Fruit fly (Drosophila melanogaster) whole organism, embryonic: Measurements from ENCODE around the gene Cpr67Fa2.

Experiments
- CG10267 ChIP-seq: fragments of 200-800 bp; sonication (Bioruptor generic); optimal IDR thresholded peaks from 2 replicates; lab custom pipeline; 2018; ENCODE audit warnings: missing biosample characterization, mild to moderate bottlenecking, missing genetic modification characterization, moderate library complexity
- CG10431 ChIP-seq: fragments of 200-800 bp; sonication (Bioruptor generic); optimal IDR thresholded peaks from 3 replicates; lab custom pipeline; 2018; ENCODE audit warnings: missing biosample characterization, mild to moderate bottlenecking, missing genetic modification characterization
- CG10979 ChIP-seq: fragments of 200-800 bp; sonication (Bioruptor generic); optimal IDR thresholded peaks from 2 replicates; lab custom pipeline; 2018; ENCODE audit warnings: missing biosample characterization, mild to moderate bottlenecking, missing genetic modification characterization, moderate library complexity
- CG12659 ChIP-seq: fragments of 200-800 bp; sonication (Bioruptor generic); optimal IDR thresholded peaks from 3 replicates; lab custom pipeline; 2017; ENCODE audit warnings: mild to moderate bottlenecking, missing biosample characterization, missing genetic modification reagents, missing genetic modification characterization
- CG15601 ChIP-seq: fragments of 200-800 bp; sonication (Bioruptor generic); optimal IDR thresholded peaks from 3 replicates; lab custom pipeline; 2019; ENCODE audit warnings: missing biosample characterization, mild to moderate bottlenecking, missing genetic modification characterization, moderate library complexity
- CG17359 ChIP-seq: fragments of 200-800 bp; sonication (Bioruptor generic); optimal IDR thresholded peaks from 3 replicates; lab custom pipeline; 2018; ENCODE audit warnings: missing biosample characterization, mild to moderate bottlenecking, missing genetic modification characterization, moderate library complexity
- CG17568 ChIP-seq: fragments of 200-800 bp; sonication (Bioruptor generic); optimal IDR thresholded peaks from 2 replicates; lab custom pipeline; 2018; ENCODE audit warnings: missing biosample characterization, mild to moderate bottlenecking, missing genetic modification characterization, moderate library complexity
- CG18262 ChIP-seq: fragments of 200-800 bp; optimal IDR thresholded peaks from 3 replicates; lab custom pipeline; 2019; ENCODE audit warnings: missing biosample characterization, mild to moderate bottlenecking, missing genetic modification characterization, moderate library complexity
- CG32767 ChIP-seq: fragments of 200-800 bp; sonication (Bioruptor generic); IDR thresholded peaks from 2 replicates; pipeline ENCODE4 v1.3.6; 2022; ENCODE audit warnings: missing biosample characterization, missing genetic modification characterization
- CG34376 ChIP-seq: fragments of 200-800 bp; sonication (Bioruptor generic); optimal IDR thresholded peaks from 2 replicates; lab custom pipeline; 2018; ENCODE audit warnings: missing biosample characterization, mild to moderate bottlenecking, missing genetic modification characterization
- CG34422 ChIP-seq: fragments of 200-800 bp; sonication (Bioruptor generic); IDR thresholded peaks from 3 replicates; pipeline ENCODE4 v1.3.6; 2022; ENCODE audit warnings: missing biosample characterization, missing genetic modification characterization
- CG4360 ChIP-seq: fragments of 200-800 bp; sonication (Bioruptor generic); IDR thresholded peaks from 2 replicates; pipeline ENCODE4 v1.3.6; 2022; ENCODE audit warnings: missing biosample characterization, missing genetic modification characterization
- CG4820 ChIP-seq: fragments of 200-800 bp; sonication (Bioruptor generic); optimal IDR thresholded peaks from 3 replicates; lab custom pipeline; 2016; ENCODE audit warnings: missing biosample characterization, missing genetic modification characterization
- CG6654 ChIP-seq: fragments of 200-800 bp; sonication (Bioruptor generic); optimal IDR thresholded peaks from 2 replicates; lab custom pipeline; 2017; ENCODE audit warnings: missing biosample characterization, mild to moderate bottlenecking, missing genetic modification characterization
- CG7357 ChIP-seq: fragments of 200-800 bp; sonication (Bioruptor generic); IDR thresholded peaks from 3 replicates; pipeline ENCODE4 v1.3.6; 2022; ENCODE audit warnings: missing biosample characterization, missing genetic modification characterization
- CG7556 ChIP-seq: fragments of 200-800 bp; sonication (Bioruptor generic); optimal IDR thresholded peaks from 2 replicates; lab custom pipeline; 2017; ENCODE audit warnings: missing biosample characterization, mild to moderate bottlenecking, missing genetic modification characterization
- CG7928 ChIP-seq: fragments of 200-800 bp; sonication (Bioruptor generic); optimal IDR thresholded peaks from 2 replicates; lab custom pipeline; 2017; ENCODE audit warnings: missing biosample characterization, mild to moderate bottlenecking, missing genetic modification characterization
- CG8924 ChIP-seq: fragments of 200-800 bp; optimal IDR thresholded peaks from 3 replicates; lab custom pipeline; 2019; ENCODE audit warnings: missing biosample characterization, mild to moderate bottlenecking, missing genetic modification characterization, moderate library complexity
- CG8944 ChIP-seq: fragments of 200-800 bp; sonication (Bioruptor generic); optimal IDR thresholded peaks from 3 replicates; lab custom pipeline; 2016; ENCODE audit warnings: missing biosample characterization, missing genetic modification characterization
- CG9876 ChIP-seq: fragments of 200-800 bp; sonication (Bioruptor generic); optimal IDR thresholded peaks from 2 replicates; lab custom pipeline; 2016; ENCODE audit warnings: missing biosample characterization, missing genetic modification characterization
- CkIIα-i1 ChIP-seq: fragments of 200-800 bp; sonication (Bioruptor generic); IDR thresholded peaks from 2 replicates; pipeline ENCODE4 v1.3.6; 2022; ENCODE audit warnings: missing biosample characterization, missing genetic modification characterization
- E2f2 ChIP-seq: fragments of 200-800 bp; sonication (Bioruptor generic); IDR thresholded peaks from 2 replicates; pipeline ENCODE4 v1.3.6; 2022; ENCODE audit warnings: missing biosample characterization, missing genetic modification characterization
- GATAe ChIP-seq: fragments of 200-800 bp; sonication (Bioruptor generic); conservative IDR thresholded peaks from 2 replicates; pipeline ENCODE4 v1.3.6; 2022; ENCODE audit warnings: missing biosample characterization, missing genetic modification characterization
- NfI ChIP-seq: fragments of 200-800 bp; sonication (Bioruptor generic); optimal IDR thresholded peaks from 3 replicates; lab custom pipeline; 2018; ENCODE audit warnings: missing biosample characterization, mild to moderate bottlenecking, missing genetic modification characterization, moderate library complexity
- Scr ChIP-seq: fragments of 200-800 bp; sonication (Bioruptor generic); IDR thresholded peaks from 2 replicates; pipeline ENCODE4 v1.3.6; 2022; ENCODE audit warnings: missing biosample characterization, missing genetic modification characterization; ENCODE audit not compliant: partially characterized antibody
- Trl ChIP-seq, 3 experiments: fragments of >200 bp in 2 of 3; fragments of 200-800 bp in 1 of 3; sonication (Bioruptor generic) in 1 of 3; optimal IDR thresholded peaks; 2 replicates in 1 of 3; 3 replicates in 2 of 3; lab custom pipeline; 2016 to 2017; ENCODE audit warnings: missing biosample characterization in 1 of 3, missing genetic modification characterization in 1 of 3
- ab ChIP-seq: fragments of 200-800 bp; sonication (Bioruptor generic); optimal IDR thresholded peaks from 2 replicates; lab custom pipeline; 2016; ENCODE audit warnings: missing biosample characterization, missing genetic modification characterization
- chinmo ChIP-seq: fragments of 200-800 bp; sonication (Bioruptor generic); IDR thresholded peaks from 4 replicates; pipeline ENCODE4 v1.3.6; 2022; ENCODE audit warnings: missing biosample characterization, missing genetic modification characterization; ENCODE audit not compliant: partially characterized antibody
- chm ChIP-seq: fragments of 200-800 bp; sonication (Bioruptor generic); IDR thresholded peaks from 2 replicates; pipeline ENCODE4 v1.3.6; 2022; ENCODE audit warnings: missing biosample characterization, missing genetic modification characterization
- chn ChIP-seq: fragments of 200-800 bp; sonication (Bioruptor generic); optimal IDR thresholded peaks from 2 replicates; lab custom pipeline; 2016; ENCODE audit warnings: missing biosample characterization, missing genetic modification characterization
- cwo ChIP-seq: fragments of 200-800 bp; sonication (Bioruptor generic); optimal IDR thresholded peaks from 3 replicates; lab custom pipeline; 2017; ENCODE audit warnings: missing biosample characterization, missing genetic modification characterization, mild to moderate bottlenecking, moderate library complexity, missing genetic modification reagents
- dimm ChIP-seq: fragments of 200-800 bp; sonication (Bioruptor generic); IDR thresholded peaks from 2 replicates; pipeline ENCODE4 v1.3.6; 2022; ENCODE audit warnings: missing biosample characterization, missing genetic modification characterization
- dm ChIP-seq: fragments of 200-800 bp; sonication (Bioruptor generic); optimal IDR thresholded peaks from 3 replicates; lab custom pipeline; 2016; ENCODE audit warnings: missing biosample characterization, missing genetic modification characterization
- dmrt11E ChIP-seq: fragments of 200-800 bp; sonication (Bioruptor generic); optimal IDR thresholded peaks from 3 replicates; lab custom pipeline; 2018; ENCODE audit warnings: missing biosample characterization, mild to moderate bottlenecking, missing genetic modification characterization, moderate library complexity
- gcm2 ChIP-seq: fragments of 200-800 bp; sonication (Bioruptor generic); optimal IDR thresholded peaks from 2 replicates; lab custom pipeline; 2016; ENCODE audit warnings: missing biosample characterization, missing genetic modification characterization
- insv ChIP-seq, 2 experiments: fragments of 200-800 bp; sonication (Bioruptor generic); optimal IDR thresholded peaks; 3 replicates each; lab custom pipeline; 2016 to 2018; ENCODE audit warnings: missing biosample characterization in 2 of 2, missing genetic modification characterization in 2 of 2
- lbe ChIP-seq: fragments of 200-800 bp; sonication (Bioruptor generic); optimal IDR thresholded peaks from 2 replicates; lab custom pipeline; 2016; ENCODE audit warnings: missing biosample characterization, mild to moderate bottlenecking, missing genetic modification characterization
- lmd ChIP-seq: fragments of 200-800 bp; sonication (Bioruptor generic); IDR thresholded peaks from 2 replicates; pipeline ENCODE4 v1.3.6; 2022; ENCODE audit warnings: missing biosample characterization, missing genetic modification characterization
- lola ChIP-seq, 3 experiments: fragments of >200 bp in 2 of 3; fragments of 200-800 bp in 1 of 3; sonication (Bioruptor generic) in 1 of 3; optimal IDR thresholded peaks; 2 replicates each; lab custom pipeline; 2017 to 2019; ENCODE audit warnings: missing biosample characterization in 3 of 3, missing genetic modification characterization in 3 of 3, mild to moderate bottlenecking in 1 of 3, moderate library complexity in 1 of 3
- nerfin-2 ChIP-seq: fragments of 200-800 bp; sonication (Bioruptor generic); IDR thresholded peaks from 2 replicates; pipeline ENCODE4 v1.3.6; 2022; ENCODE audit warnings: missing biosample characterization, missing genetic modification characterization; ENCODE audit not compliant: partially characterized antibody
- phol ChIP-seq: fragments of 200-800 bp; sonication (Bioruptor generic); optimal IDR thresholded peaks from 3 replicates; lab custom pipeline; 2018; ENCODE audit warnings: missing biosample characterization, mild to moderate bottlenecking, missing genetic modification characterization, moderate library complexity
- pita ChIP-seq: fragments of 200-800 bp; sonication (Bioruptor generic); optimal IDR thresholded peaks from 2 replicates; lab custom pipeline; 2017; ENCODE audit warnings: missing biosample characterization, mild to moderate bottlenecking, missing genetic modification characterization
- prd ChIP-seq, 3 experiments: fragments of >200 bp in 2 of 3; fragments of 200-800 bp in 1 of 3; sonication (Bioruptor generic) in 1 of 3; optimal IDR thresholded peaks in 2 of 3; IDR thresholded peaks in 1 of 3; 2 replicates in 2 of 3; 3 replicates in 1 of 3; pipeline versions ENCODE4 v1.3.6 to Lab custom; 2017 to 2022; ENCODE audit warnings: missing biosample characterization in 1 of 3, missing genetic modification characterization in 1 of 3
- sens ChIP-seq: fragments of 200-800 bp; sonication (Bioruptor generic); peaks from one replicate; lab custom pipeline; 2016; ENCODE audit warnings: missing biosample characterization, missing genetic modification characterization
- tgo ChIP-seq: fragments of 200-800 bp; sonication (Bioruptor generic); IDR thresholded peaks from 3 replicates; pipeline ENCODE4 v1.3.6; 2022; ENCODE audit warnings: missing biosample characterization, missing genetic modification characterization
- toy ChIP-seq: fragments of 200-800 bp; sonication (Bioruptor generic); IDR thresholded peaks from 2 replicates; pipeline ENCODE4 v1.3.6; 2022; ENCODE audit warnings: missing biosample characterization, missing genetic modification characterization
- wor ChIP-seq: fragments of 200-800 bp; sonication (Bioruptor generic); IDR thresholded peaks from 2 replicates; pipeline ENCODE4 v1.3.6; 2022; ENCODE audit warnings: missing biosample characterization, missing genetic modification characterization

The Cpr67Fa2 gene

dm6 chr3L:10844548-10845530 lies 46.7 kb upstream of the Cpr67Fa2 start (continued):
- TF ChIP-seq CG7357 (GFP tag; lab: Robert Waterston, UW), result 0 out of 3 replicates have a peak, but pooled peaks have one; percentile 26
- TF ChIP-seq CG34422 (GFP tag; lab: Robert Waterston, UW), result no peak
- TF ChIP-seq sens (GFP tag; lab: Kevin White, UChicago), result peak; percentile 95
- no peak for TF ChIP-seq Trl (optimal IDR thresholded peaks at IDR 0.05; lab: Kevin White, UChicago)
- TF ChIP-seq Trl (GFP tag; optimal IDR thresholded peaks at IDR 0.05; lab: Kevin White, UChicago), result no peak
- TF ChIP-seq chinmo (GFP tag; lab: Robert Waterston, UW), result no peak
- peak; percentile 59 for TF ChIP-seq chm (GFP tag; lab: Robert Waterston, UW)
- no peak for TF ChIP-seq CG34376 (GFP tag; lab: Kevin White, UChicago)
- peak; percentile 11 for TF ChIP-seq CG17359 (tag; lab: Kevin White, UChicago)
- TF ChIP-seq NfI (GFP tag; lab: Kevin White, UChicago), result no peak
- peak; percentile 80 for TF ChIP-seq CG10979 (tag; lab: Kevin White, UChicago)
- peak; percentile 1 for TF ChIP-seq CG6654
- TF ChIP-seq wor (GFP tag; lab: Robert Waterston, UW), result no peak
- no peak for TF ChIP-seq CG7928 (GFP tag; lab: Kevin White, UChicago)
- peak; percentile 35 for TF ChIP-seq CG12659 (GFP tag; lab: Kevin White, UChicago)
- TF ChIP-seq prd (optimal IDR thresholded peaks at IDR 0.05; lab: Kevin White, UChicago), result no peak
- peak; percentile 30; the same call in 1 of the 3 replicates for TF ChIP-seq prd (GFP tag; IDR thresholded peaks at IDR 0.05; lab: Robert Waterston, UW)
- no peak for TF ChIP-seq pita
- TF ChIP-seq cwo, result no peak
- peak; percentile 81 for TF ChIP-seq CG18262
- peak; percentile 58 for TF ChIP-seq CG10267
- TF ChIP-seq lola (GFP tag; optimal IDR thresholded peaks at IDR 0.05; lab: Kevin White, UChicago), result peak in 1 of 3 experiments; percentile 79
- no peak for TF ChIP-seq CG9876 (GFP tag; lab: Kevin White, UChicago)
- no peak for TF ChIP-seq insv (GFP tag; optimal IDR thresholded peaks at IDR 0.05; lab: Kevin White, UChicago)
- TF ChIP-seq nerfin-2 (GFP tag; lab: Robert Waterston, UW), result no peak
- peak; percentile 7 for TF ChIP-seq dm (GFP tag; lab: Kevin White, UChicago)
- 0 out of 2 replicates have a peak, but pooled peaks have one; percentile 21 for TF ChIP-seq CG4360 (GFP tag; lab: Robert Waterston, UW)
- peak; percentile 28 for TF ChIP-seq CG4820
- no peak; the same call in none of the 2 replicates for TF ChIP-seq lmd (GFP tag; lab: Robert Waterston, UW)
- peak; percentile 49 for TF ChIP-seq CG8924 (tag; lab: Kevin White, UChicago)
- peak; percentile 67 for TF ChIP-seq CG7556 (GFP tag; lab: Kevin White, UChicago)
- no peak for TF ChIP-seq gcm2 (GFP tag; lab: Kevin White, UChicago)
- no peak for TF ChIP-seq lbe (GFP tag; lab: Kevin White, UChicago)
- no peak for TF ChIP-seq chn (GFP tag; lab: Kevin White, UChicago)
- TF ChIP-seq CG8944, result peak; percentile 3
- no peak for TF ChIP-seq GATAe
- peak; percentile 81 for TF ChIP-seq dmrt11E (tag; lab: Kevin White, UChicago)
- TF ChIP-seq CG10431 (GFP tag; lab: Kevin White, UChicago), result no peak
- peak; percentile 74 for TF ChIP-seq phol (tag; lab: Kevin White, UChicago)
- no peak for TF ChIP-seq toy (GFP tag; lab: Robert Waterston, UW)
- no peak for TF ChIP-seq CG32767 (GFP tag; lab: Robert Waterston, UW)
- no peak for TF ChIP-seq dimm (GFP tag; lab: Robert Waterston, UW)
- TF ChIP-seq CkIIα-i1 (GFP tag; lab: Robert Waterston, UW), result no peak
- no peak for TF ChIP-seq E2f2 (GFP tag; lab: Robert Waterston, UW)
- TF ChIP-seq Scr (GFP tag; lab: Robert Waterston, UW), result no peak
- no peak for TF ChIP-seq tgo
- TF ChIP-seq ab, result no peak
- TF ChIP-seq CG15601, result peak; percentile 48
- TF ChIP-seq CG17568 (GFP tag; lab: Kevin White, UChicago), result peak; percentile 17
